Worm (Caenorhabditis elegans) whole organism, mixed stage, embryonic: ENCODE measurements around the gene K01B6.3.

Experiments used
- M03D4.4 ChIP-seq: sonication (generic microtip); optimal IDR thresholded peaks from 2 replicates; lab custom pipeline; 2017; ENCODE audit warnings: mild to moderate bottlenecking, missing genetic modification characterization, missing compliant biosample characterization
- bed-3 ChIP-seq: fragments of 200-800 bp; sonication (Bioruptor generic); optimal IDR thresholded peaks from 3 replicates; lab custom pipeline; 2018; ENCODE audit warnings: mild to moderate bottlenecking, missing genetic modification characterization, moderate library complexity, missing compliant biosample characterization
- blmp-1 ChIP-seq: fragments of 150-350 bp; optimal IDR thresholded peaks from 2 replicates; lab custom pipeline; 2014; ENCODE audit warnings: missing biosample characterization, missing genetic modification characterization
- ceh-39 ChIP-seq: fragments of 150-350 bp; optimal IDR thresholded peaks from 2 replicates; lab custom pipeline; 2014; ENCODE audit warnings: missing biosample characterization, missing genetic modification characterization
- ceh-43 ChIP-seq: fragments of 200-800 bp; sonication (Bioruptor generic); optimal IDR thresholded peaks from 2 replicates; lab custom pipeline; 2018; ENCODE audit warnings: mild to moderate bottlenecking, missing genetic modification characterization, moderate library complexity, missing compliant biosample characterization
- ceh-83 ChIP-seq: fragments of 200-800 bp; sonication (Bioruptor generic); optimal IDR thresholded peaks from 2 replicates; lab custom pipeline; 2018; ENCODE audit warnings: mild to moderate bottlenecking, missing genetic modification characterization, missing compliant biosample characterization
- ces-1 ChIP-seq: fragments of 150-350 bp; optimal IDR thresholded peaks from 2 replicates; lab custom pipeline; 2014; ENCODE audit warnings: missing biosample characterization, missing genetic modification reagents, missing genetic modification characterization
- cnd-1 ChIP-seq: fragments of 200-800 bp; sonication (Bioruptor generic); optimal IDR thresholded peaks from 2 replicates; lab custom pipeline; 2018; ENCODE audit warnings: mild to moderate bottlenecking, missing genetic modification characterization, missing compliant biosample characterization
- elt-1 ChIP-seq: sonication (generic microtip); optimal IDR thresholded peaks from 2 replicates; lab custom pipeline; 2017; ENCODE audit warnings: missing genetic modification characterization, mild to moderate bottlenecking, missing compliant biosample characterization, antibody characterized with exemption, moderate library complexity, borderline replicate concordance; ENCODE audit not compliant: insufficient read depth
- elt-3 ChIP-seq: fragments of 150-350 bp; optimal IDR thresholded peaks from 2 replicates; lab custom pipeline; 2014; ENCODE audit warnings: missing biosample characterization, missing genetic modification characterization
- ham-2 ChIP-seq: fragments of 200-800 bp; sonication (Bioruptor generic); optimal IDR thresholded peaks from 2 replicates; lab custom pipeline; 2018; ENCODE audit warnings: mild to moderate bottlenecking, missing genetic modification characterization, missing compliant biosample characterization
- hlh-1 ChIP-seq: fragments of 150-350 bp; optimal IDR thresholded peaks from 2 replicates; lab custom pipeline; 2014; ENCODE audit warnings: missing biosample characterization, missing genetic modification reagents, missing genetic modification characterization
- lin-32 ChIP-seq: fragments of 200-800 bp; sonication (Bioruptor generic); optimal IDR thresholded peaks from 2 replicates; lab custom pipeline; 2018; ENCODE audit warnings: mild to moderate bottlenecking, missing genetic modification characterization, missing compliant biosample characterization
- lsy-2 ChIP-seq: fragments of 150-350 bp; optimal IDR thresholded peaks from 2 replicates; lab custom pipeline; 2014; ENCODE audit warnings: missing biosample characterization, missing genetic modification characterization
- mep-1 ChIP-seq: fragments of 150-350 bp; optimal IDR thresholded peaks from 2 replicates; lab custom pipeline; 2017; ENCODE audit warnings: missing biosample characterization, missing genetic modification reagents, missing genetic modification characterization, inconsistent platforms
- mls-2 ChIP-seq: sonication (generic microtip); optimal IDR thresholded peaks from 2 replicates; lab custom pipeline; 2016; ENCODE audit warnings: mild to moderate bottlenecking, missing genetic modification characterization, moderate library complexity, missing compliant biosample characterization
- nhr-237 ChIP-seq: fragments of 150-350 bp; optimal IDR thresholded peaks from 2 replicates; lab custom pipeline; 2014; ENCODE audit warnings: missing biosample characterization, missing genetic modification characterization
- nhr-28 ChIP-seq: fragments of 150-350 bp; optimal IDR thresholded peaks from 2 replicates; lab custom pipeline; 2014; ENCODE audit warnings: missing biosample characterization, missing genetic modification characterization
- pha-4 ChIP-seq: fragments of 150-350 bp; optimal IDR thresholded peaks from 2 replicates; lab custom pipeline; 2018; ENCODE audit warnings: missing biosample characterization, missing genetic modification reagents, missing genetic modification characterization
- sem-2 ChIP-seq: fragments of 200-800 bp; sonication (Bioruptor generic); optimal IDR thresholded peaks from 2 replicates; lab custom pipeline; 2018; ENCODE audit warnings: mild to moderate bottlenecking, missing genetic modification characterization, missing compliant biosample characterization
- snpc-4 ChIP-seq: fragments of 150-350 bp; optimal IDR thresholded peaks from 2 replicates; lab custom pipeline; 2014; ENCODE audit warnings: missing biosample characterization, missing genetic modification characterization
- sptf-1 ChIP-seq: sonication (generic microtip); optimal IDR thresholded peaks from 2 replicates; lab custom pipeline; 2017; ENCODE audit warnings: mild to moderate bottlenecking, missing genetic modification characterization, moderate library complexity, missing compliant biosample characterization
- tbx-8 ChIP-seq: fragments of 200-800 bp; sonication (Bioruptor generic); optimal IDR thresholded peaks from 2 replicates; lab custom pipeline; 2018; ENCODE audit warnings: mild to moderate bottlenecking, missing genetic modification characterization, moderate library complexity, missing compliant biosample characterization
- unc-120 ChIP-seq: sonication (generic microtip); optimal IDR thresholded peaks from 2 replicates; lab custom pipeline; 2017; ENCODE audit warnings: missing genetic modification characterization, missing compliant biosample characterization; ENCODE audit not compliant: poor library complexity, severe bottlenecking
- unc-39 ChIP-seq: fragments of 150-350 bp; optimal IDR thresholded peaks from 2 replicates; lab custom pipeline; 2014; ENCODE audit warnings: missing biosample characterization, missing genetic modification characterization
- unc-62 ChIP-seq: fragments of 150-350 bp; optimal IDR thresholded peaks from 2 replicates; lab custom pipeline; 2014; ENCODE audit warnings: missing biosample characterization, missing genetic modification reagents, missing genetic modification characterization
- ztf-11 ChIP-seq: fragments of 150-350 bp; optimal IDR thresholded peaks from 2 replicates; lab custom pipeline; 2014; ENCODE audit warnings: missing biosample characterization, missing genetic modification characterization

K01B6.3 gene

DNA sequence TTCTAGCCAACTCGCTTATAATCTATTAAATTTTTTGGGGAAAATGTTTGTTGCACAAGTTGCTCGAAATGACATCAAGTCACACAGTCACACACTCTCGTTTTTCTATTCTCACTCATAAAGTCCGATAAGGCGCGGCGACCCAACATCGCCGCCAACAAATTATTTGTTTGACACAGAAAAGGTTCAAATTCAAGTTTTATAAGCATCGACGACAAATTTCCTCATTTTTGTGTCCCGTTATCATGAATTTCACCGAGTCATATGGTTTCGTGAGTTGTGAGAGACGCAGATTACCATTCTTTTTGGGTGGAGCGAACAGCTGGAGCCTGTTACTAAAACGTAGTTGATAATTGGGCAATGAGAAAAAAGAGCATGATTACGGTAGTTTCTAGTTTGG, 10.2 kb upstream of the K01B6.3 start:
- TF ChIP-seq ceh-43 (GFP tag; lab: Kevin White, UChicago) = no peak
- no peak for TF ChIP-seq tbx-8 (GFP tag; lab: Kevin White, UChicago)
- no peak for TF ChIP-seq hlh-1 (tag; lab: Kevin White, UChicago)
- no peak for TF ChIP-seq elt-1 (tag; lab: Kevin White, UChicago)
- TF ChIP-seq sem-2 (GFP tag; lab: Kevin White, UChicago) = no peak
- TF ChIP-seq elt-3 = no peak
- TF ChIP-seq ham-2 (GFP tag; lab: Kevin White, UChicago) = no peak
- TF ChIP-seq bed-3 (GFP tag; lab: Kevin White, UChicago) = no peak
- no peak for TF ChIP-seq ceh-83 (GFP tag; lab: Kevin White, UChicago)
- no peak for TF ChIP-seq ces-1 (GFP tag; lab: Kevin White, UChicago)
- no peak for TF ChIP-seq unc-62
- TF ChIP-seq nhr-237 (tag; lab: Kevin White, UChicago) = no peak
- TF ChIP-seq unc-39 (tag; lab: Kevin White, UChicago) = no peak
- no peak for TF ChIP-seq snpc-4 (tag; lab: Kevin White, UChicago)

DNA sequence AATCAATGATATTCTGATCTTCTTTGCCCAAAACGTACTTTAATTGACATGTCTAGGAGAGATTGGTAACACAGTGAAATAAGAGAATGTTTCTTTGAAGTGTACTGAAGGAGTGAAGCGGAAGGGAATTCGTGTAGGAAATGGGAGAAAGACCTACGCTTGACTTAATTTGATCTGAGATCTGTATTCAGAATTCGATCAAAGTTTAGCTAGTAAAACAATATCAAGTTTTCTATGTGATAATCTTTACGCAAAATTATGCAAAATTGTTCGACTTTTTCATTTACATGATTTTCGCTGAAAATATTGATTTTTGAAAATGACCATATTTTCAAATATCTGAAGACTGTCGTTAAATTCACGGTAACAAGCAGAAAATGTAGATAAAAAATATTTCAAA, 2.7 kb upstream of the K01B6.3 start, which contains the start of gene K01B6.4:
Gene K01B6.4 (minus strand): TSS at position 101 of the 400 bp plus-strand sequence.
- TF ChIP-seq nhr-237 (tag; lab: Kevin White, UChicago) = no peak
- no peak for TF ChIP-seq sptf-1 (tag; lab: Kevin White, UChicago)
- TF ChIP-seq lin-32 = no peak
- TF ChIP-seq bed-3 (GFP tag; lab: Kevin White, UChicago) = no peak

DNA sequence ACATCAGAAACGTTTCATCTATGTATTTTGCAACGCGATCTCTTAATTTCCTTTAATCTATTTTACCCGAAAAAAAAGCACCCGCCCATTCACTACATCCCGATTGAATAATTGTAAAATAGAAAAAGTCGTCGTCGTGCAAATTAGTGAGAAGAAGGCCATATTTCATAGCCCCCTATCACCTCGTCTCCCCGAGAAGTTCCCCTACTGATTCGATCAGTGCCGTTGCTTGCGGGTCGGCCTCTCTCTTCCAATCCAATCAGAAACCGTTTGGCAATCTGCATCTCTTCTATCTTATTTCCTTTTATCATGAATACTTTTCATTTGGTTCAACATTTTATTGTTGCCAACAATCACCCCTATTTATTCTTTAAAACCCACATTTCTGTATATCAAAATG, 903 bp upstream of the K01B6.3 start:
- no peak for TF ChIP-seq mep-1
- no peak for TF ChIP-seq lsy-2
- no peak for TF ChIP-seq snpc-4 (tag; lab: Kevin White, UChicago)
- no peak for TF ChIP-seq nhr-28
- TF ChIP-seq cnd-1 (tag; lab: Kevin White, UChicago) = no peak
- TF ChIP-seq sptf-1 (tag; lab: Kevin White, UChicago) = no peak
- no peak for TF ChIP-seq blmp-1 (tag; lab: Kevin White, UChicago)
- no peak for TF ChIP-seq ztf-11
- TF ChIP-seq bed-3 (GFP tag; lab: Kevin White, UChicago) = no peak
- TF ChIP-seq ceh-39 (tag; lab: Kevin White, UChicago) = no peak

DNA sequence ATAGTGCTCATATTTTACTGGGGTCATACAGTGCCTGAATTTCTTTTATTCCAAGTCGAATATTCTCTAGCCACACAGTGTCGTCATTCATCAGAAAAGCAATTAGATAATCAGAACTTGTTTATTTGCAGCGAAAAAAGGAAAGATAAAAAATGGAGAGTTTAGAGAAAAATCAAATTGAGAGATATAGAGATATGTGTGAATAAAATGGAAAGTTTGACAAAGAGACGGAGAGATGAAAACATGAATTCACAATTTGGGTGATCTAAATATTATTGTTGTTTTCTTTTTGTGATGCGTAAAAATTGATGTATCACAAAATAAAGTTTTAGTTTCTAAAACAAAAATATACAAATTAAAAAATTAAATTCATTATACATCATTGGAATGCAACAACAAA, 651 bp downstream of the K01B6.3 start:
- TF ChIP-seq blmp-1 (tag; lab: Kevin White, UChicago) (peak; percentile 69), M03D4.4 (tag; lab: Kevin White, UChicago) (no peak)
- TF ChIP-seq, all 35 proteins: peak for 1

DNA sequence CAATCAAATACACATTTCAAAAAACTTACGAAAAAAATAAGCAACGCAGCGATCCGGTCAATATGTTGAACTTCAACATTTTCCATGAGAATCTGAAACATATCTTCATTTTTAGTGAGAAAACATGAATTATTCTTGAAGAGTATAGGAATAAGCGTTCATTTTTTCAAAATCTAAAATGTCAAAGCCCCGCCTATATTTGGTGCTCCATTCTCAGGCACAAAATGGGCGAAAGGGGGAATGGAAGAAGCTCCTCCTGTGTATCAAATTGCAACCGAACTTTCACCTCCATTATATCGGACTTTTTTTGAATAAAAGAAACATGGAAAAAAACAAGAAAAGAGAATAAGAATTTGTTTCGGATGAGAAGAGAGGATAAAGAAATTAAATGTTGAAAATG, 6.6 kb downstream of the K01B6.3 start, which contains the start of gene srx-45:
Gene srx-45 (minus strand): TSS at position 101 of the 400 bp plus-strand sequence.
- TF ChIP-seq unc-120 (no peak), ham-2 (GFP tag; lab: Kevin White, UChicago) (no peak), tbx-8 (GFP tag; lab: Kevin White, UChicago) (no peak), snpc-4 (tag; lab: Kevin White, UChicago) (no peak), unc-39 (tag; lab: Kevin White, UChicago) (no peak), sem-2 (GFP tag; lab: Kevin White, UChicago) (no peak)

DNA sequence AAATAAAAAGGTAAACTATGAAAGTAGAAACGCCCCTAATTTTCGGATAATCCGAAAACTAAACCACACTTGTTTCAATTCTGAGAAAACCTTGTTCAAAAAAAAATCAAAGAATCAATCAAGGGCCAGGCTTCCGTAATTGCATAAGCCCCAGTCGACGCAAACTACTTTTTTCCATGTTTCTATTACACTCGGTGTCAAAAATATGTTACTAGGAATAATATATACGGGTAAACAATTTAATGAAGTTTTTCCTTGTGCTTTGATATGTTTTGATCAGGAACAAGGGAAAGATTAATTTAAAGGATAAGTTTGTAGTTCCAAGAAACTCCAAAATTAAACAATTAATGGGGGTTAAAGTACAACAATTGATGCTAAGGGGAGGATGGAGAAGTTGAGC, 9.8 kb downstream of the K01B6.3 start:
- no peak for TF ChIP-seq pha-4 (tag; lab: Kevin White, UChicago)
- TF ChIP-seq lsy-2 = no peak

DNA sequence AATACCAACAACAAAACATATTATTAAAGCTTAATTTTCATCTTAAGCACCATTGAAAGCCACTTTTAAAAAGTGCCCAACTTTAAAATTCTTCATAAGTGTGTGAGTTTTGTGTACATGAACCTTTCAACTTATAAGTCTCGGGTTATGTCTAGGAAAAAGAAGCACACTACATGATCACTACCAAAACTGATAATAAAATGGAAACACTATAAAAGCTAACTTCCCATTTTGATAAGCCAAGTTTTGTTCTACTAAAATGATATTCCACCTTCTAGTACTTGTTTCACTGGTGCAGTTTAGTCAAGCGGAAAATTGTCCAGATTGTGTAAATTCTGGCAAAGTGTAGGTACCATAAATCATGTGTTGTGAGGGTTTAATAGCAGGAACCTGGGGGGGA, 14.5 kb downstream of the K01B6.3 start, which contains the start of gene C40H1.8:
Gene C40H1.8 (plus strand): TSS at position 242 of the 400 bp plus-strand sequence.
- TF ChIP-seq mls-2 (tag; lab: Kevin White, UChicago) (no peak), elt-3 (no peak), pha-4 (tag; lab: Kevin White, UChicago) (no peak)
- TF ChIP-seq, all 35 proteins: peak for 0
